Fruit fly (Drosophila melanogaster) whole organism, embryonic: Measurements from ENCODE around the gene CG12511.

Experiments
- C15 ChIP-seq: fragments of 200-800 bp; sonication (Bioruptor generic); IDR thresholded peaks from 3 replicates; pipeline ENCODE4 v1.3.6; 2022; ENCODE audit warnings: missing biosample characterization, missing genetic modification characterization
- CG10321 ChIP-seq: fragments of 200-800 bp; sonication (Bioruptor generic); IDR thresholded peaks from 2 replicates; pipeline ENCODE4 v1.3.6; 2022; ENCODE audit warnings: missing biosample characterization, missing genetic modification characterization
- CG11085 ChIP-seq: fragments of 200-800 bp; sonication (Bioruptor generic); IDR thresholded peaks from 2 replicates; pipeline ENCODE4 v1.3.6; 2022; ENCODE audit warnings: missing biosample characterization, missing genetic modification characterization
- CG11456 ChIP-seq: fragments of 200-800 bp; sonication (Bioruptor generic); IDR thresholded peaks from 3 replicates; pipeline ENCODE4 v1.3.6; 2022; ENCODE audit warnings: missing biosample characterization, missing genetic modification characterization
- CG14050 ChIP-seq: fragments of 200-800 bp; sonication (Bioruptor generic); IDR thresholded peaks from 3 replicates; pipeline ENCODE4 v1.3.6; 2022; ENCODE audit warnings: missing biosample characterization, missing genetic modification characterization
- CG15011 ChIP-seq: fragments of 200-800 bp; sonication (Bioruptor generic); optimal IDR thresholded peaks from 3 replicates; lab custom pipeline; 2018; ENCODE audit warnings: missing biosample characterization, mild to moderate bottlenecking, missing genetic modification characterization
- CG15479 ChIP-seq: fragments of 200-800 bp; sonication (Bioruptor generic); optimal IDR thresholded peaks from 3 replicates; lab custom pipeline; 2019; ENCODE audit warnings: missing biosample characterization, mild to moderate bottlenecking, missing genetic modification characterization, moderate library complexity
- CG34422 ChIP-seq: fragments of 200-800 bp; sonication (Bioruptor generic); IDR thresholded peaks from 3 replicates; pipeline ENCODE4 v1.3.6; 2022; ENCODE audit warnings: missing biosample characterization, missing genetic modification characterization
- CG6175 ChIP-seq: fragments of 200-800 bp; sonication (Bioruptor generic); IDR thresholded peaks from 3 replicates; pipeline ENCODE4 v1.3.6; 2022; ENCODE audit warnings: missing biosample characterization, missing genetic modification characterization
- Drgx ChIP-seq: fragments of 200-800 bp; sonication (Bioruptor generic); IDR thresholded peaks from 2 replicates; pipeline ENCODE4 v1.3.6; 2022; ENCODE audit warnings: missing biosample characterization, missing genetic modification characterization
- Ets65A ChIP-seq: fragments of 200-800 bp; sonication (Bioruptor generic); peaks from one replicate; lab custom pipeline; 2016; ENCODE audit warnings: missing biosample characterization, missing genetic modification characterization
- Ets97D ChIP-seq: fragments of 200-800 bp; sonication (Bioruptor generic); optimal IDR thresholded peaks from 3 replicates; lab custom pipeline; 2016; ENCODE audit warnings: missing biosample characterization, missing genetic modification characterization
- Fer2 ChIP-seq: fragments of 200-800 bp; sonication (Bioruptor generic); optimal IDR thresholded peaks from 2 replicates; lab custom pipeline; 2018; ENCODE audit warnings: missing biosample characterization, mild to moderate bottlenecking, missing genetic modification characterization, moderate library complexity
- H2.0 ChIP-seq: fragments of 200-800 bp; sonication (Bioruptor generic); IDR thresholded peaks from 2 replicates; pipeline ENCODE4 v1.3.6; 2022; ENCODE audit warnings: missing biosample characterization, missing genetic modification characterization
- Hr3 ChIP-seq: fragments of 200-800 bp; sonication (Bioruptor generic); optimal IDR thresholded peaks from 3 replicates; lab custom pipeline; 2016; ENCODE audit warnings: missing biosample characterization, missing genetic modification characterization
- Hsf ChIP-seq: fragments of 200-800 bp; sonication (Bioruptor generic); optimal IDR thresholded peaks from 3 replicates; lab custom pipeline; 2016; ENCODE audit warnings: missing biosample characterization, missing genetic modification characterization
- Mrtf ChIP-seq: fragments of 200-800 bp; sonication (Bioruptor generic); IDR thresholded peaks from 3 replicates; pipeline ENCODE4 v1.3.6; 2022; ENCODE audit warnings: missing biosample characterization, missing genetic modification characterization
- Ptx1 ChIP-seq: fragments of 200-800 bp; sonication (Bioruptor generic); IDR thresholded peaks from 2 replicates; pipeline ENCODE4 v1.3.6; 2022; ENCODE audit warnings: missing biosample characterization, missing genetic modification characterization
- Rx ChIP-seq: fragments of 200-800 bp; sonication (Bioruptor generic); IDR thresholded peaks from 2 replicates; pipeline ENCODE4 v1.3.6; 2022; ENCODE audit warnings: missing biosample characterization, missing genetic modification characterization
- Taf1 ChIP-seq: fragments of 200-800 bp; sonication (Bioruptor generic); IDR thresholded peaks from 2 replicates; pipeline ENCODE4 v1.3.6; 2022; ENCODE audit warnings: missing biosample characterization, missing genetic modification characterization
- Tbp ChIP-seq: fragments of >200 bp; optimal IDR thresholded peaks from 2 replicates; lab custom pipeline; 2018; ENCODE audit warnings: missing biosample characterization, missing genetic modification characterization
- bab2 ChIP-seq: fragments of 200-800 bp; sonication (Bioruptor generic); optimal IDR thresholded peaks from 2 replicates; lab custom pipeline; 2016; ENCODE audit warnings: missing biosample characterization, missing genetic modification characterization
- cas ChIP-seq: fragments of 200-800 bp; sonication (Bioruptor generic); IDR thresholded peaks from 2 replicates; pipeline ENCODE4 v1.3.6; 2022; ENCODE audit warnings: missing biosample characterization, missing genetic modification characterization
- corto ChIP-seq: fragments of 200-800 bp; sonication (Bioruptor generic); optimal IDR thresholded peaks from 2 replicates; lab custom pipeline; 2016; ENCODE audit warnings: missing biosample characterization, mild to moderate bottlenecking, missing genetic modification characterization, moderate library complexity
- dati ChIP-seq: fragments of 200-800 bp; sonication (Bioruptor generic); IDR thresholded peaks from 2 replicates; pipeline ENCODE4 v1.3.6; 2022; ENCODE audit warnings: missing biosample characterization, missing genetic modification characterization
- fd96Cb ChIP-seq: fragments of 200-800 bp; sonication (Bioruptor generic); optimal IDR thresholded peaks from 2 replicates; lab custom pipeline; 2018; ENCODE audit warnings: missing biosample characterization, mild to moderate bottlenecking, missing genetic modification characterization, moderate library complexity
- gce ChIP-seq: fragments of 200-800 bp; sonication (Bioruptor generic); IDR thresholded peaks from 3 replicates; pipeline ENCODE4 v1.3.6; 2022; ENCODE audit warnings: missing biosample characterization, missing genetic modification characterization
- grn ChIP-seq: fragments of 200-800 bp; sonication (Bioruptor generic); optimal IDR thresholded peaks from 3 replicates; lab custom pipeline; 2017; ENCODE audit warnings: missing biosample characterization, missing genetic modification characterization
- gsb ChIP-seq: fragments of 200-800 bp; sonication (Bioruptor generic); IDR thresholded peaks from 2 replicates; pipeline ENCODE4 v1.3.6; 2022; ENCODE audit warnings: missing biosample characterization, missing genetic modification characterization
- hbn ChIP-seq: fragments of 200-800 bp; sonication (Bioruptor generic); IDR thresholded peaks from 2 replicates; pipeline ENCODE4 v1.3.6; 2022; ENCODE audit warnings: missing biosample characterization, missing genetic modification characterization; ENCODE audit not compliant: partially characterized antibody
- hkb ChIP-seq, 2 experiments: fragments of 200-800 bp in 1 of 2; fragments of >200 bp in 1 of 2; sonication (Bioruptor generic) in 1 of 2; IDR thresholded peaks in 1 of 2; optimal IDR thresholded peaks in 1 of 2; 2 replicates each; pipeline versions ENCODE4 v1.3.6 to Lab custom; 2017 to 2022; ENCODE audit warnings: missing biosample characterization in 1 of 2, missing genetic modification characterization in 1 of 2
- klu ChIP-seq: fragments of 200-800 bp; sonication (Bioruptor generic); IDR thresholded peaks from 2 replicates; pipeline ENCODE4 v1.3.6; 2022; ENCODE audit warnings: missing biosample characterization, missing genetic modification characterization
- lab ChIP-seq: fragments of 200-800 bp; sonication (Bioruptor generic); optimal IDR thresholded peaks from 3 replicates; lab custom pipeline; 2017; ENCODE audit warnings: missing biosample characterization, missing genetic modification characterization, mild to moderate bottlenecking, moderate library complexity, missing genetic modification reagents
- mirr ChIP-seq: fragments of 200-800 bp; sonication (Bioruptor generic); optimal IDR thresholded peaks from 3 replicates; lab custom pipeline; 2018; ENCODE audit warnings: missing biosample characterization, mild to moderate bottlenecking, missing genetic modification characterization
- peb ChIP-seq: fragments of 200-800 bp; sonication (Bioruptor generic); IDR thresholded peaks from 2 replicates; pipeline ENCODE4 v1.3.6; 2022; ENCODE audit warnings: missing biosample characterization, missing genetic modification characterization
- prd ChIP-seq, 3 experiments: fragments of >200 bp in 2 of 3; fragments of 200-800 bp in 1 of 3; sonication (Bioruptor generic) in 1 of 3; optimal IDR thresholded peaks in 2 of 3; IDR thresholded peaks in 1 of 3; 2 replicates in 2 of 3; 3 replicates in 1 of 3; pipeline versions ENCODE4 v1.3.6 to Lab custom; 2017 to 2022; ENCODE audit warnings: missing biosample characterization in 1 of 3, missing genetic modification characterization in 1 of 3
- sens ChIP-seq: fragments of 200-800 bp; sonication (Bioruptor generic); peaks from one replicate; lab custom pipeline; 2016; ENCODE audit warnings: missing biosample characterization, missing genetic modification characterization
- slou ChIP-seq: fragments of 200-800 bp; sonication (Bioruptor generic); optimal IDR thresholded peaks from 3 replicates; lab custom pipeline; 2016; ENCODE audit warnings: missing biosample characterization, missing genetic modification characterization
- toy ChIP-seq: fragments of 200-800 bp; sonication (Bioruptor generic); IDR thresholded peaks from 2 replicates; pipeline ENCODE4 v1.3.6; 2022; ENCODE audit warnings: missing biosample characterization, missing genetic modification characterization
- tx ChIP-seq: fragments of 200-800 bp; sonication (Bioruptor generic); optimal IDR thresholded peaks from 2 replicates; lab custom pipeline; 2016; ENCODE audit warnings: missing biosample characterization, missing genetic modification characterization
- unpg ChIP-seq: fragments of 200-800 bp; sonication (Bioruptor generic); optimal IDR thresholded peaks from 3 replicates; lab custom pipeline; 2018; ENCODE audit warnings: missing biosample characterization, mild to moderate bottlenecking, missing genetic modification characterization, moderate library complexity

The CG12511 gene

DNA sequence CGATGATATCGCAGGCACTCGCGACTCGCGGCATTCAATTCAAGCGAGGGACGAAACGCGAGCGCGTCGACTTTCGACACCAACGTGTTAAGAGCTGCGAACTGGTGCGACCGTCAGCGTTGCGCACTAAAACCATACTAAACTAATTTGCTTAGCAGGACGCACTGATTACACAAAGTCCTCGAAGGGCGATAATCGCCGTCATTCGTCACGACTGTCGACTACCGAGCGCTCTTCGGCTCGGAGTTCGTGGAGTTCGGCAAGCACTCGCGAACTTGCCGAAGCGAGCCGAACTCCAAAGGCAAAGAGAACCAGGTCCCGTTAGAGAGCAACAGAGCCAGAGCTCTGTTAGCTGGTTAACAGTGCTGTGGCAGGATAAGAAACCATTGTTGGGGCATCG lies 20.0 kb upstream of the CG12511 start, which contains the start of gene DIP-theta (continued):
- TF ChIP-seq hkb (optimal IDR thresholded peaks at IDR 0.05; lab: Kevin White, UChicago) (no peak), hkb (GFP tag; IDR thresholded peaks at IDR 0.05; lab: Robert Waterston, UW) (no peak), mirr (peak; percentile 28), CG34422 (no peak), C15 (GFP tag; lab: Robert Waterston, UW) (no peak), hbn (GFP tag; lab: Robert Waterston, UW) (no peak), Hsf (GFP tag; lab: Kevin White, UChicago) (no peak), CG6175 (GFP tag; lab: Robert Waterston, UW) (no peak), CG11456 (GFP tag; lab: Robert Waterston, UW) (no peak), klu (GFP tag; lab: Robert Waterston, UW) (no peak), prd (optimal IDR thresholded peaks at IDR 0.05; lab: Kevin White, UChicago) (no peak), prd (GFP tag; IDR thresholded peaks at IDR 0.05; lab: Robert Waterston, UW) (no peak), Mrtf (GFP tag; lab: Robert Waterston, UW) (no peak), CG10321 (no peak), corto (GFP tag; lab: Kevin White, UChicago) (no peak), CG11085 (GFP tag; lab: Robert Waterston, UW) (no peak), CG14050 (GFP tag; lab: Robert Waterston, UW) (no peak), sens (GFP tag; lab: Kevin White, UChicago) (peak; percentile 18), Drgx (GFP tag; lab: Robert Waterston, UW) (no peak), Hr3 (GFP tag; lab: Kevin White, UChicago) (no peak), dati (GFP tag; lab: Robert Waterston, UW) (no peak), Ets97D (GFP tag; lab: Kevin White, UChicago) (no peak), toy (GFP tag; lab: Robert Waterston, UW) (no peak), bab2 (no peak), gsb (no peak), grn (GFP tag; lab: Kevin White, UChicago) (no peak), CG15011 (GFP tag; lab: Kevin White, UChicago) (no peak), Ets65A (GFP tag; lab: Kevin White, UChicago) (no peak), peb (GFP tag; lab: Robert Waterston, UW) (no peak), lab (peak; percentile 9), CG15479 (GFP tag; lab: Kevin White, UChicago) (peak; percentile 16), slou (no peak), Taf1 (GFP tag; lab: Robert Waterston, UW) (no peak), Rx (GFP tag; lab: Robert Waterston, UW) (no peak), cas (peak; percentile 34; the same call in 1 of the 2 replicates), H2.0 (GFP tag; lab: Robert Waterston, UW) (no peak), tx (GFP tag; lab: Kevin White, UChicago) (no peak), Fer2 (tag; lab: Kevin White, UChicago) (no peak)
- TF ChIP-seq, all 482 proteins: peak for 15

- TF ChIP-seq CG14050 (GFP tag; lab: Robert Waterston, UW) (no peak), unpg (GFP tag; lab: Kevin White, UChicago) (no peak), fd96Cb (no peak)
Observed at dm6 chr2L:5662549-5662948, 15.8 kb upstream of the CG12511 start, which contains the start of gene Hsp60C. Gene Hsp60C, plus strand, starts transcription at chr2L:5662849.

dm6 chr2L:5706074-5706473 lies 27.7 kb downstream of the CG12511 start, which contains the start of gene CG7236:
Gene CG7236, plus strand, starts transcription at chr2L:5706374.
- TF ChIP-seq Tbp = no peak
- no peak for TF ChIP-seq Ptx1
- 0 out of 3 replicates have a peak, but pooled peaks have one; percentile 30 for TF ChIP-seq gce (GFP tag; lab: Robert Waterston, UW)
